Fruit fly (Drosophila melanogaster): ENCODE measurements around the gene Mob2.

DNA sequence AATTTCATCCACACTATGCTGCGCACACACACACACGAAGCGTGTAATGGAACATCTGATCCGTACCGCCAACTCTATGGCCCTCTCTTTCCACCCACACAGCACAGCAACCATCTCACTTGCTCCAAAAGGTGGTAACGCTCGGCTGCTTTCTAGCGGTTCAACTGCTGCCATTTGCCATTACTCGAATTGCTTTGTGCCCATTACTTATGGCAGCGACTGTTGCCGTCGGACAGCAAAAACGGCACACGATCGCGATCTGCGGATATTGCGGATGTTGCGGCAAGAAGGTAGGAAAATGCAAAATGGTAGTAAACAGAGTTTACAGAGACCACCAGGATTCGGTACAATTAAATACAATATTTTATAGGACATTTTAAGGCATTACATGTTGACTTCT lies 7.2 kb downstream of the Mob2 start:
- no peak for TF ChIP-seq CG9948 (tag; optimal IDR thresholded peaks at IDR 0.05)
- TF ChIP-seq CG8159 (tag; optimal IDR thresholded peaks at IDR 0.05) = no peak
- TF ChIP-seq CG13204 (GFP tag; optimal IDR thresholded peaks at IDR 0.05) = no peak
- TF ChIP-seq Ets98B (GFP tag; IDR thresholded peaks at IDR 0.05) = no peak; the same call in 1 of the 2 replicates
- no peak for TF ChIP-seq CG14655 (GFP tag; optimal IDR thresholded peaks at IDR 0.05)
- no peak for TF ChIP-seq gl (tag; optimal IDR thresholded peaks at IDR 0.05)
- TF ChIP-seq CG12605 (GFP tag; IDR thresholded peaks at IDR 0.05) = no peak
- TF ChIP-seq CG10348 (GFP tag; IDR thresholded peaks at IDR 0.05) = no peak
- no peak for TF ChIP-seq CG34367 (tag; optimal IDR thresholded peaks at IDR 0.05)
- no peak for TF ChIP-seq Snoo (tag; optimal IDR thresholded peaks at IDR 0.05)
- no peak for TF ChIP-seq rn (GFP tag; IDR thresholded peaks at IDR 0.05)

All from whole organism, pupa.